Fruit fly (Drosophila melanogaster) whole organism, adult: Measurements from ENCODE around the gene CG14395.
A peak's percentile ranks its signal among the peaks of the same experiment; 100 is the strongest.

Source experiments
- CG1620 ChIP-seq: fragments of 200-800 bp; sonication (Bioruptor generic); optimal IDR thresholded peaks from 2 replicates; lab custom pipeline; 2016; ENCODE audit warnings: missing biosample characterization, missing genetic modification characterization
- CG33017 ChIP-seq: fragments of 200-800 bp; sonication (Bioruptor generic); optimal IDR thresholded peaks from 2 replicates; lab custom pipeline; 2018; ENCODE audit warnings: missing biosample characterization, mild to moderate bottlenecking, missing genetic modification characterization, moderate library complexity
- CG7045 ChIP-seq: fragments of 200-800 bp; sonication (Bioruptor generic); optimal IDR thresholded peaks from 2 replicates; lab custom pipeline; 2017; ENCODE audit warnings: missing biosample characterization, mild to moderate bottlenecking, missing genetic modification characterization
- Crg-1 ChIP-seq: fragments of 200-800 bp; sonication (Bioruptor generic); optimal IDR thresholded peaks from 2 replicates; lab custom pipeline; 2016; ENCODE audit warnings: missing biosample characterization, missing genetic modification characterization
- bab1 ChIP-seq: fragments of 200-800 bp; sonication (Bioruptor generic); optimal IDR thresholded peaks from 3 replicates; lab custom pipeline; 2019; ENCODE audit warnings: missing biosample characterization, mild to moderate bottlenecking, missing genetic modification characterization, moderate library complexity

- no peak for TF ChIP-seq CG1620
- peak; percentile 62 for TF ChIP-seq CG33017
- no peak for TF ChIP-seq Crg-1 (GFP tag; lab: Kevin White, UChicago)
- peak; percentile 52 for TF ChIP-seq CG7045 (GFP tag; lab: Kevin White, UChicago)
- no peak for TF ChIP-seq bab1 (GFP tag; lab: Kevin White, UChicago)
These were observed 55.2 kb downstream of the CG14395 start for dm6 chr3R:12717588-12718535.
